Worm (Caenorhabditis elegans) whole organism, L4 larva: ENCODE results near the gene Y53F4B.39.

ENCODE experiments used
- R02D3.7 ChIP-seq: fragments of 150-350 bp; sonication (generic microtip); optimal IDR thresholded peaks from 3 replicates; lab custom pipeline; 2014; ENCODE audit warnings: missing biosample characterization, missing genetic modification characterization
- ZK546.5 ChIP-seq, 2 experiments: sonication (generic microtip); optimal IDR thresholded peaks; 2 replicates each; lab custom pipeline; 2017; ENCODE audit warnings: missing biosample characterization in 2 of 2, missing genetic modification characterization in 2 of 2
- lin-1 ChIP-seq: fragments of 200-800 bp; sonication (Bioruptor generic); IDR thresholded peaks from 2 replicates; pipeline ENCODE4 v1.3.6; 2022; ENCODE audit warnings: missing genetic modification reagents, missing genetic modification characterization, missing compliant biosample characterization
- lin-39 ChIP-seq: fragments of 150-350 bp; optimal IDR thresholded peaks from 2 replicates; lab custom pipeline; 2014; ENCODE audit warnings: missing biosample characterization, missing genetic modification reagents, missing genetic modification characterization
- lsy-2 ChIP-seq, 2 experiments: fragments of 150-350 bp in 1 of 2; sonication (generic microtip) in 1 of 2; optimal IDR thresholded peaks; 2 replicates each; lab custom pipeline; 2014 to 2017; ENCODE audit warnings: missing biosample characterization in 2 of 2, missing genetic modification characterization in 2 of 2
- nhr-10 ChIP-seq: fragments of 150-350 bp; optimal IDR thresholded peaks from 2 replicates; lab custom pipeline; 2014; ENCODE audit warnings: missing biosample characterization, missing genetic modification characterization
- nhr-11 ChIP-seq: fragments of 150-350 bp; optimal IDR thresholded peaks from 2 replicates; lab custom pipeline; 2014; ENCODE audit warnings: missing biosample characterization, missing genetic modification characterization
- nhr-41 ChIP-seq: fragments of 200-800 bp; sonication (Bioruptor generic); IDR thresholded peaks from 2 replicates; pipeline ENCODE4 v1.3.6; 2022; ENCODE audit warnings: missing genetic modification reagents, missing genetic modification characterization, missing compliant biosample characterization
- tag-97 ChIP-seq: fragments of 200-800 bp; sonication (Bioruptor generic); IDR thresholded peaks from 2 replicates; pipeline ENCODE4 v1.3.6; 2022; ENCODE audit warnings: missing genetic modification characterization, missing compliant biosample characterization
- unc-130 ChIP-seq: sonication (generic microtip); optimal IDR thresholded peaks from 2 replicates; lab custom pipeline; 2016; ENCODE audit warnings: missing genetic modification reagents, missing genetic modification characterization, missing compliant biosample characterization

- no peak for TF ChIP-seq ZK546.5 (tag; optimal IDR thresholded peaks at IDR 0.05; lab: Kevin White, UChicago)
- TF ChIP-seq unc-130 (GFP tag; lab: Kevin White, UChicago), result no peak
- no peak for TF ChIP-seq lin-39
- TF ChIP-seq lsy-2 (tag; optimal IDR thresholded peaks at IDR 0.05; lab: Kevin White, UChicago), result no peak
- TF ChIP-seq lin-1 (GFP tag; lab: Robert Waterston, UW), result no peak
- TF ChIP-seq nhr-10 (tag; lab: Kevin White, UChicago), result no peak
- TF ChIP-seq R02D3.7 (tag; lab: Kevin White, UChicago), result no peak
- no peak for TF ChIP-seq nhr-11 (tag; lab: Kevin White, UChicago)
- TF ChIP-seq tag-97 (GFP tag; lab: Robert Waterston, UW), result no peak
- TF ChIP-seq nhr-41 (GFP tag; lab: Robert Waterston, UW), result no peak
These were observed 54.5 kb downstream of the Y53F4B.39 start, which contains the start of gene gst-26 for ce11 chrII:15164453-15164852.
